Worm (Caenorhabditis elegans) whole organism, late embryonic: Measurements from ENCODE around the gene try-11.

Experiments
- ama-1 ChIP-seq: fragments of 150-350 bp; optimal IDR thresholded peaks from 2 replicates; lab custom pipeline; 2014
- dmd-4 ChIP-seq: sonication (generic microtip); optimal IDR thresholded peaks from 2 replicates; lab custom pipeline; 2016; ENCODE audit warnings: borderline replicate concordance, missing genetic modification characterization, missing compliant biosample characterization
- dve-1 ChIP-seq: sonication (generic microtip); optimal IDR thresholded peaks from 2 replicates; lab custom pipeline; 2017; ENCODE audit warnings: antibody characterized with exemption, mild to moderate bottlenecking, missing genetic modification characterization, missing compliant biosample characterization
- elt-2 ChIP-seq: sonication (generic microtip); optimal IDR thresholded peaks from 2 replicates; lab custom pipeline; 2016; ENCODE audit warnings: missing genetic modification reagents, missing genetic modification characterization, missing compliant biosample characterization
- hlh-6 ChIP-seq: sonication (generic microtip); optimal IDR thresholded peaks from 2 replicates; lab custom pipeline; 2016; ENCODE audit warnings: missing genotype, missing genetic modification characterization, missing compliant biosample characterization
- nhr-11 ChIP-seq: fragments of 150-350 bp; optimal IDR thresholded peaks from 2 replicates; lab custom pipeline; 2014; ENCODE audit warnings: missing biosample characterization, missing genetic modification characterization
- npax-4 ChIP-seq: sonication (generic microtip); optimal IDR thresholded peaks from 2 replicates; lab custom pipeline; 2016; ENCODE audit warnings: missing genetic modification characterization, missing compliant biosample characterization
- odd-2 ChIP-seq: sonication (generic microtip); optimal IDR thresholded peaks from 2 replicates; lab custom pipeline; 2017; ENCODE audit warnings: antibody characterized with exemption, mild to moderate bottlenecking, missing genetic modification characterization, missing compliant biosample characterization
- pat-9 ChIP-seq: fragments of 200-800 bp; sonication (Bioruptor generic); optimal IDR thresholded peaks from 2 replicates; lab custom pipeline; 2018; ENCODE audit warnings: mild to moderate bottlenecking, missing genetic modification characterization, moderate library complexity, missing compliant biosample characterization
- pha-4 ChIP-seq: fragments of 150-350 bp; optimal IDR thresholded peaks from 2 replicates; lab custom pipeline; 2018; ENCODE audit warnings: missing biosample characterization, missing genetic modification reagents, missing genetic modification characterization
- pqm-1 ChIP-seq: sonication (generic microtip); optimal IDR thresholded peaks from 2 replicates; lab custom pipeline; 2016; ENCODE audit warnings: missing genetic modification characterization, missing compliant biosample characterization

ce11 chrV:7472815-7473214, 21.3 kb downstream of the try-11 start, which contains the start of gene str-28:
- TF ChIP-seq nhr-11 (tag; lab: Kevin White, UChicago) (no peak), dve-1 (no peak), dmd-4 (no peak), npax-4 (no peak), pha-4 (no peak), pat-9 (no peak), pqm-1 (tag; lab: Kevin White, UChicago) (no peak), elt-2 (tag; lab: Kevin White, UChicago) (no peak), odd-2 (tag; lab: Kevin White, UChicago) (no peak), hlh-6 (no peak), ama-1 (no peak)
